Worm (Caenorhabditis elegans): ENCODE data around the gene cdk-1.

Gene cdk-1

ce11 chrIII:9786776-9787175, 39.5 kb downstream of the cdk-1 start:
- TF ChIP-seq pha-4 (tag; optimal IDR thresholded peaks at IDR 0.05) (peak; percentile 37), pqm-1 (tag; optimal IDR thresholded peaks at IDR 0.05) (peak; percentile 90), ceh-16 (tag; optimal IDR thresholded peaks at IDR 0.05) (no peak), elt-2 (tag; optimal IDR thresholded peaks at IDR 0.05) (peak; percentile 84)

- TF ChIP-seq pqm-1 (tag; optimal IDR thresholded peaks at IDR 0.05) (no peak), nhr-11 (tag; optimal IDR thresholded peaks at IDR 0.05) (no peak), zag-1 (tag; optimal IDR thresholded peaks at IDR 0.05) (no peak), nhr-237 (tag; optimal IDR thresholded peaks at IDR 0.05) (no peak), tbx-2 (tag; optimal IDR thresholded peaks at IDR 0.05) (no peak), nhr-67 (tag; optimal IDR thresholded peaks at IDR 0.05) (no peak), nfya-1 (tag; optimal IDR thresholded peaks at IDR 0.05; ENCODE audit: insufficient read depth) (peak; percentile 83)
Observed at ce11 chrIII:9789083-9789482, 41.8 kb downstream of the cdk-1 start.

ce11 chrIII:9789607-9790073, 42.4 kb downstream of the cdk-1 start, which contains the start of gene R10E11.5:
Gene R10E11.5 (minus strand): TSS chrIII:9789657.
- no peak for TF ChIP-seq egl-5 (tag; optimal IDR thresholded peaks at IDR 0.05)
- TF ChIP-seq nfya-1 (tag; optimal IDR thresholded peaks at IDR 0.05; ENCODE audit: insufficient read depth): peak; percentile 70

- TF ChIP-seq nfya-1 (tag; optimal IDR thresholded peaks at IDR 0.05; ENCODE audit: insufficient read depth) (peak; percentile 18), nhr-25 (tag; optimal IDR thresholded peaks at IDR 0.05) (peak; percentile 72), nhr-23 (tag; optimal IDR thresholded peaks at IDR 0.05) (no peak)
Observed at ce11 chrIII:9793592-9794417, 46.5 kb downstream of the cdk-1 start, which contains the start of the genes R10E11.9 and mcm-6. Gene R10E11.9 (minus strand): TSS chrIII:9793642. Gene mcm-6 (plus strand): TSS chrIII:9794367.

- no peak for TF ChIP-seq elt-2 (tag; optimal IDR thresholded peaks at IDR 0.05)
- no peak for TF ChIP-seq mml-1 (tag; optimal IDR thresholded peaks at IDR 0.05)
Observed at ce11 chrIII:9796448-9796847, 49.2 kb downstream of the cdk-1 start, which contains the start of gene srxa-10. Gene srxa-10 (minus strand): TSS chrIII:9796548.
